Fruit fly (Drosophila melanogaster) whole organism, prepupa: ENCODE data around the gene CG31207.

ENCODE experiments used
- Blimp-1 ChIP-seq: fragments of 200-800 bp; sonication (Bioruptor generic); optimal IDR thresholded peaks from 3 replicates; lab custom pipeline; 2017; ENCODE audit warnings: missing biosample characterization, missing genetic modification characterization, mild to moderate bottlenecking, moderate library complexity, missing genetic modification reagents
- CG10669 ChIP-seq: fragments of 200-800 bp; sonication (Bioruptor generic); optimal IDR thresholded peaks from 3 replicates; lab custom pipeline; 2018; ENCODE audit warnings: missing biosample characterization, mild to moderate bottlenecking, missing genetic modification characterization, moderate library complexity
- CG11294 ChIP-seq: fragments of 200-800 bp; sonication (Bioruptor generic); IDR thresholded peaks from 2 replicates; pipeline ENCODE4 v1.3.6; 2022; ENCODE audit warnings: missing biosample characterization, missing genetic modification characterization
- CG11762 ChIP-seq: fragments of 200-800 bp; sonication (Bioruptor generic); optimal IDR thresholded peaks from 3 replicates; lab custom pipeline; 2016; ENCODE audit warnings: missing biosample characterization, missing genetic modification characterization; ENCODE audit not compliant: insufficient read depth
- CG15336 ChIP-seq: fragments of 200-800 bp; sonication (Bioruptor generic); IDR thresholded peaks from 2 replicates; pipeline ENCODE4 v1.3.6; 2022; ENCODE audit warnings: missing biosample characterization, missing genetic modification characterization
- CG3032 ChIP-seq: fragments of 200-800 bp; optimal IDR thresholded peaks from 2 replicates; lab custom pipeline; 2019; ENCODE audit warnings: missing biosample characterization, mild to moderate bottlenecking, missing genetic modification characterization, moderate library complexity
- CG31627 ChIP-seq: fragments of 200-800 bp; sonication (Bioruptor generic); optimal IDR thresholded peaks from 3 replicates; lab custom pipeline; 2016; ENCODE audit warnings: missing biosample characterization, missing genetic modification characterization
- CG32006 ChIP-seq: fragments of 200-800 bp; sonication (Bioruptor generic); optimal IDR thresholded peaks from 3 replicates; lab custom pipeline; 2017; ENCODE audit warnings: missing biosample characterization, mild to moderate bottlenecking, missing genetic modification characterization
- CG4318 ChIP-seq: fragments of 200-800 bp; sonication (Bioruptor generic); optimal IDR thresholded peaks from 3 replicates; lab custom pipeline; 2017; ENCODE audit warnings: missing biosample characterization, mild to moderate bottlenecking, missing genetic modification characterization
- CG6276 ChIP-seq: fragments of 200-800 bp; sonication (Bioruptor generic); optimal IDR thresholded peaks from 2 replicates; lab custom pipeline; 2017; ENCODE audit warnings: missing biosample characterization, mild to moderate bottlenecking, missing genetic modification characterization
- CG6854 ChIP-seq: fragments of 200-800 bp; sonication (Bioruptor generic); optimal IDR thresholded peaks from 2 replicates; lab custom pipeline; 2017; ENCODE audit warnings: missing biosample characterization, mild to moderate bottlenecking, missing genetic modification characterization
- CG7368 ChIP-seq: fragments of 200-800 bp; sonication (Bioruptor generic); optimal IDR thresholded peaks from 3 replicates; lab custom pipeline; 2016; ENCODE audit warnings: missing biosample characterization, missing genetic modification characterization
- CG8319 ChIP-seq: fragments of 200-800 bp; sonication (Bioruptor generic); optimal IDR thresholded peaks from 3 replicates; lab custom pipeline; 2016; ENCODE audit warnings: missing biosample characterization, missing genetic modification characterization
- Eip78C ChIP-seq: fragments of 200-800 bp; sonication (Bioruptor generic); peaks from one replicate; lab custom pipeline; 2016; ENCODE audit warnings: missing biosample characterization, missing genetic modification characterization
- Hr38 ChIP-seq: sonication (Bioruptor generic); optimal IDR thresholded peaks from 2 replicates; lab custom pipeline; 2016; ENCODE audit warnings: missing biosample characterization, missing genetic modification characterization
- Hr4 ChIP-seq: fragments of 200-800 bp; sonication (Bioruptor generic); optimal IDR thresholded peaks from 3 replicates; lab custom pipeline; 2016; ENCODE audit warnings: missing biosample characterization, missing genetic modification characterization
- Lpt ChIP-seq: fragments of 200-800 bp; sonication (Bioruptor generic); optimal IDR thresholded peaks from 3 replicates; lab custom pipeline; 2016; ENCODE audit warnings: missing biosample characterization, missing genetic modification characterization
- Met ChIP-seq: fragments of 200-800 bp; sonication (Bioruptor generic); optimal IDR thresholded peaks from 3 replicates; lab custom pipeline; 2016; ENCODE audit warnings: missing biosample characterization, missing genetic modification characterization
- OdsH ChIP-seq: fragments of 200-800 bp; sonication (Bioruptor generic); optimal IDR thresholded peaks from 3 replicates; lab custom pipeline; 2016; ENCODE audit warnings: missing biosample characterization, missing genetic modification characterization
- Sox102F ChIP-seq: fragments of 200-800 bp; sonication (Bioruptor generic); optimal IDR thresholded peaks from 2 replicates; lab custom pipeline; 2016; ENCODE audit warnings: missing biosample characterization, mild to moderate bottlenecking, missing genetic modification characterization
- Sox14 ChIP-seq: fragments of 200-800 bp; sonication (Bioruptor generic); optimal IDR thresholded peaks from 3 replicates; lab custom pipeline; 2016; ENCODE audit warnings: missing biosample characterization, missing genetic modification characterization
- Sox15 ChIP-seq: fragments of 200-800 bp; sonication (Bioruptor generic); optimal IDR thresholded peaks from 3 replicates; lab custom pipeline; 2016; ENCODE audit warnings: missing biosample characterization, missing genetic modification characterization
- achi ChIP-seq: fragments of 200-800 bp; sonication (Bioruptor generic); optimal IDR thresholded peaks from 3 replicates; lab custom pipeline; 2016; ENCODE audit warnings: missing biosample characterization, missing genetic modification characterization
- acj6 ChIP-seq: fragments of 200-800 bp; sonication (Bioruptor generic); optimal IDR thresholded peaks from 3 replicates; lab custom pipeline; 2016; ENCODE audit warnings: missing biosample characterization, missing genetic modification characterization
- cyc ChIP-seq: fragments of 200-800 bp; sonication (Bioruptor generic); optimal IDR thresholded peaks from 3 replicates; lab custom pipeline; 2016; ENCODE audit warnings: missing biosample characterization, missing genetic modification characterization
- dac ChIP-seq: fragments of 200-800 bp; sonication (Bioruptor generic); optimal IDR thresholded peaks from 2 replicates; lab custom pipeline; 2017; ENCODE audit warnings: missing biosample characterization, mild to moderate bottlenecking, missing genetic modification characterization
- dsx ChIP-seq: fragments of 200-800 bp; optimal IDR thresholded peaks from 3 replicates; lab custom pipeline; 2019; ENCODE audit warnings: missing biosample characterization, mild to moderate bottlenecking, missing genetic modification characterization, moderate library complexity; ENCODE audit not compliant: poor library complexity, severe bottlenecking
- eg ChIP-seq: fragments of 200-800 bp; sonication (Bioruptor generic); IDR thresholded peaks from 3 replicates; pipeline ENCODE4 v1.3.6; 2022; ENCODE audit warnings: missing biosample characterization, missing genetic modification characterization
- fd59A ChIP-seq: fragments of 200-800 bp; sonication (Bioruptor generic); optimal IDR thresholded peaks from 2 replicates; lab custom pipeline; 2017; ENCODE audit warnings: missing biosample characterization, mild to moderate bottlenecking, missing genetic modification characterization, missing genetic modification reagents
- fkh ChIP-seq: fragments of 200-800 bp; sonication (Bioruptor generic); optimal IDR thresholded peaks from 3 replicates; lab custom pipeline; 2017; ENCODE audit warnings: missing biosample characterization, mild to moderate bottlenecking, missing genetic modification characterization, moderate library complexity
- lz ChIP-seq: fragments of 200-800 bp; sonication (Bioruptor generic); optimal IDR thresholded peaks from 3 replicates; lab custom pipeline; 2016; ENCODE audit warnings: missing biosample characterization, missing genetic modification characterization
- pdm3 ChIP-seq: fragments of 200-800 bp; sonication (Bioruptor generic); optimal IDR thresholded peaks from 3 replicates; lab custom pipeline; 2016; ENCODE audit warnings: missing biosample characterization, missing genetic modification characterization
- spab ChIP-seq: fragments of 200-800 bp; sonication (Bioruptor generic); optimal IDR thresholded peaks from 2 replicates; lab custom pipeline; 2017; ENCODE audit warnings: missing biosample characterization, mild to moderate bottlenecking, missing genetic modification characterization, missing genetic modification reagents
- ss ChIP-seq, 2 experiments: fragments of 200-800 bp; sonication (Bioruptor generic); optimal IDR thresholded peaks; 2 replicates in 1 of 2; 3 replicates in 1 of 2; lab custom pipeline; 2017 to 2018; ENCODE audit warnings: mild to moderate bottlenecking in 2 of 2, missing biosample characterization in 2 of 2, missing genetic modification characterization in 2 of 2, moderate library complexity in 1 of 2
- svp ChIP-seq: fragments of 200-800 bp; sonication (Bioruptor generic); peaks from one replicate; lab custom pipeline; 2016; ENCODE audit warnings: missing biosample characterization, missing genetic modification characterization
- topi ChIP-seq: fragments of 200-800 bp; sonication (Bioruptor generic); optimal IDR thresholded peaks from 3 replicates; lab custom pipeline; 2016; ENCODE audit warnings: missing biosample characterization, missing genetic modification characterization
- vri ChIP-seq: fragments of 200-800 bp; sonication (Bioruptor generic); optimal IDR thresholded peaks from 3 replicates; lab custom pipeline; 2016; ENCODE audit warnings: missing biosample characterization, mild to moderate bottlenecking, missing genetic modification characterization

Gene CG31207

dm6 chr3R:21089416-21089815 lies 42.6 kb upstream of the CG31207 start (continued):
- TF ChIP-seq Met (no peak), vri (GFP tag; lab: Kevin White, UChicago) (peak; percentile 18), CG6276 (GFP tag; lab: Kevin White, UChicago) (no peak), svp (GFP tag; lab: Kevin White, UChicago) (peak; percentile 22), fd59A (GFP tag; lab: Kevin White, UChicago) (peak; percentile 35), cyc (GFP tag; lab: Kevin White, UChicago) (no peak), acj6 (GFP tag; lab: Kevin White, UChicago) (no peak), Sox15 (GFP tag; lab: Kevin White, UChicago) (no peak), achi (GFP tag; lab: Kevin White, UChicago) (no peak), dac (no peak), CG31627 (GFP tag; lab: Kevin White, UChicago) (no peak), fkh (GFP tag; lab: Kevin White, UChicago) (no peak), dsx (GFP tag; lab: Kevin White, UChicago) (no peak), Hr38 (GFP tag; lab: Kevin White, UChicago) (no peak), CG11762 (GFP tag; lab: Kevin White, UChicago) (no peak), pdm3 (GFP tag; lab: Kevin White, UChicago) (no peak), Hr4 (no peak), spab (GFP tag; lab: Kevin White, UChicago) (peak; percentile 24), Sox14 (GFP tag; lab: Kevin White, UChicago) (peak; percentile 13), CG8319 (GFP tag; lab: Kevin White, UChicago) (peak; percentile 3), Lpt (GFP tag; lab: Kevin White, UChicago) (no peak), ss (GFP tag; optimal IDR thresholded peaks at IDR 0.05; lab: Kevin White, UChicago) (peak in 1 of 2 experiments; percentile 57), CG15336 (GFP tag; lab: Robert Waterston, UW) (no peak), Sox102F (GFP tag; lab: Kevin White, UChicago) (no peak), lz (GFP tag; lab: Kevin White, UChicago) (peak; percentile 3), Eip78C (peak; percentile 87), CG10669 (GFP tag; lab: Kevin White, UChicago) (peak; percentile 52), CG3032 (tag; lab: Kevin White, UChicago) (no peak), OdsH (GFP tag; lab: Kevin White, UChicago) (no peak), CG6854 (GFP tag; lab: Kevin White, UChicago) (peak; percentile 56)
- TF ChIP-seq, all 60 proteins: peak for 22

dm6 chr3R:21084979-21085378 lies 38.2 kb upstream of the CG31207 start:
- peak; percentile 81 for TF ChIP-seq svp (GFP tag; lab: Kevin White, UChicago)
- no peak for TF ChIP-seq CG32006 (GFP tag; lab: Kevin White, UChicago)
- TF ChIP-seq eg (GFP tag; lab: Robert Waterston, UW), result no peak
- no peak for TF ChIP-seq CG10669 (GFP tag; lab: Kevin White, UChicago)
- no peak for TF ChIP-seq CG7368 (GFP tag; lab: Kevin White, UChicago)
- no peak for TF ChIP-seq ss (GFP tag; optimal IDR thresholded peaks at IDR 0.05; lab: Kevin White, UChicago)
- TF ChIP-seq, all 60 proteins: peak for 1

DNA sequence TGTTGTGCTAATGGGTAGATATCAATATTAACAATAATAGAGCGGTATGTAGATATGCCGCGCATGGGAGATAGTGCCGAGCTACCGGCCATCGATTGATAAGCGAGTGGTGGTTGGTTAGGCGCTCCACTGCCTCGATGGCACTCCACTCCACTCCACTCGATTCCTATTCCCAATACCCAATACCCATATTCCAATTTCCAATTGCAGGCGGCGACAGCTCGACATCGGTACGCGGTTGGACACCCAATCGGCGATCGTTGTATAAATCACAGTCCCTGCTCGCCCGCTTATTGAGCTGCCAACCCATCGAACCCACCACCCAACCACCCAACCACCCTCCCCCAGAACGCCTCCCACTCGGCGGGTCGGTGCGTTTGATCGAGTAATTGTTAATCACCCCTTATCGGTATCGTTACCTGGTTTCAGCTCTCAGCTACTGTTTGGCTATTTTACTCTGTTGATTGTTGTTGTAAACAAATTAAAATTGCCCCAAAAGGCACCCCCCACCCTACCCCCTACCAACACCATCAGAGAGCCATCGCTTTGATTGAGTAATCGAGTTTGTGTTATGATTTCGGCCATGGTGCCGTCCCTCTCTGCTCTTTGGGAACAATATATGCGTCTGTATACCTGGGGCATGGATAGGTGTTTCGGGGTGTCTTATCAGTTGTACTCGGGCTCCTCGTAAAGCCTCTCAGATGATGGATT lies 34.2 kb upstream of the CG31207 start, which contains the start of gene HHEX:
HHEX (minus strand) TSS at position 51 of the 711 bp plus-strand sequence.
- peak; percentile 63 for TF ChIP-seq vri (GFP tag; lab: Kevin White, UChicago)
- TF ChIP-seq topi (GFP tag; lab: Kevin White, UChicago), result no peak
- no peak for TF ChIP-seq Blimp-1 (GFP tag; lab: Kevin White, UChicago)
- TF ChIP-seq CG4318 (GFP tag; lab: Kevin White, UChicago), result no peak
- TF ChIP-seq CG11294 (GFP tag; lab: Robert Waterston, UW), result no peak
- TF ChIP-seq fkh (GFP tag; lab: Kevin White, UChicago), result peak; percentile 56
- no peak for TF ChIP-seq achi (GFP tag; lab: Kevin White, UChicago)
